Fruit fly (Drosophila melanogaster): Measurements from ENCODE around the gene Cdlc2.

The Cdlc2 gene

DNA sequence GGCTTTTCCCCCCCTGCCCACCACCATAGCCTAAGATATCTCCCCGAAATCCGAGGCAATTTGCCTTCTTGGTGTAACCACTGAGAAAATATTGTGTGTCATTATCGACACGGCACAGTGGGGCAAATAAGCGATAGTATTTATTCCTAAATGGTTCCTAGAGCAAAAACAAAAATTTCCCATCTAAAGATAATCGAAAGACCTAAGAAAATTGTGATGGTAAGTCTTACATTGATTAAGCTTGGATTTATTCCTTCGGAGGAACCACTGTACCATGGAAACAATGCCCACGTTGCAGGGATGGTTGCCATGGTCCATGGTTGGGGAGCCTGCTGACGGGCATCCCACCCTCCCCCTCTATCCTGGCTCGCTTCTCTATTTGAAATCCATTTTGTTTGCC lies 27.8 kb upstream of the Cdlc2 start (continued):
- TF ChIP-seq az2 (GFP tag; optimal IDR thresholded peaks at IDR 0.05): peak; percentile 15
- no peak for TF ChIP-seq CG10979 (tag; optimal IDR thresholded peaks at IDR 0.05)
- peak; percentile 16 for TF ChIP-seq NfI (GFP tag; optimal IDR thresholded peaks at IDR 0.05)
- TF ChIP-seq CTCF (GFP tag; optimal IDR thresholded peaks at IDR 0.05): no peak
- TF ChIP-seq CG18599 (GFP tag; optimal IDR thresholded peaks at IDR 0.05): peak; percentile 71
- TF ChIP-seq CG10366 (GFP tag; IDR thresholded peaks at IDR 0.05): peak; percentile 39; the same call in 1 of the 2 replicates
- TF ChIP-seq CG15696 (tag; optimal IDR thresholded peaks at IDR 0.05): no peak
- TF ChIP-seq CG12155 (GFP tag; optimal IDR thresholded peaks at IDR 0.05): no peak
- TF ChIP-seq bowl (GFP tag; IDR thresholded peaks at IDR 0.05): no peak
- no peak for TF ChIP-seq luna (GFP tag; optimal IDR thresholded peaks at IDR 0.05)
- TF ChIP-seq MESR4 (GFP tag; optimal IDR thresholded peaks at IDR 0.05): no peak
- no peak for TF ChIP-seq Lpt (GFP tag; optimal IDR thresholded peaks at IDR 0.05)
- TF ChIP-seq prd (optimal IDR thresholded peaks at IDR 0.05): no peak
- peak; percentile 53; the same call in 2 of the 3 replicates for TF ChIP-seq prd (GFP tag; IDR thresholded peaks at IDR 0.05)
- TF ChIP-seq CG15514 (GFP tag; optimal IDR thresholded peaks at IDR 0.05): peak; percentile 24
- peak; percentile 29 for TF ChIP-seq CG12769 (tag; optimal IDR thresholded peaks at IDR 0.05)
- TF ChIP-seq tgo (GFP tag; IDR thresholded peaks at IDR 0.05): peak; percentile 18; the same call in 1 of the 3 replicates
- peak; percentile 12 to 26 for TF ChIP-seq dpn (GFP tag; optimal IDR thresholded peaks at IDR 0.05)
- TF ChIP-seq CG17328 (GFP tag; IDR thresholded peaks at IDR 0.05): peak; percentile 61
- TF ChIP-seq gro (GFP tag; optimal IDR thresholded peaks at IDR 0.05): no peak
- TF ChIP-seq CG2120 (GFP tag; optimal IDR thresholded peaks at IDR 0.05): peak; percentile 53
- TF ChIP-seq CG7786 (GFP tag; optimal IDR thresholded peaks at IDR 0.05): peak; percentile 9
- TF ChIP-seq nerfin-2 (GFP tag; IDR thresholded peaks at IDR 0.05; ENCODE audit: partially characterized antibody): no peak
- TF ChIP-seq Antp (GFP tag; optimal IDR thresholded peaks at IDR 0.05): peak; percentile 44
- no peak for TF ChIP-seq CG7928 (GFP tag; optimal IDR thresholded peaks at IDR 0.05)
- TF ChIP-seq CG42726 (GFP tag; IDR thresholded peaks at IDR 0.05; ENCODE audit: partially characterized antibody): no peak
- peak; percentile 28; the same call in 1 of the 2 replicates for TF ChIP-seq lmd (GFP tag; IDR thresholded peaks at IDR 0.05)
- no peak for TF ChIP-seq CG13894 (tag; optimal IDR thresholded peaks at IDR 0.05)
- 0 out of 2 replicates have a peak, but pooled peaks have one; percentile 14 for TF ChIP-seq CG14014 (GFP tag; IDR thresholded peaks at IDR 0.05)

DNA sequence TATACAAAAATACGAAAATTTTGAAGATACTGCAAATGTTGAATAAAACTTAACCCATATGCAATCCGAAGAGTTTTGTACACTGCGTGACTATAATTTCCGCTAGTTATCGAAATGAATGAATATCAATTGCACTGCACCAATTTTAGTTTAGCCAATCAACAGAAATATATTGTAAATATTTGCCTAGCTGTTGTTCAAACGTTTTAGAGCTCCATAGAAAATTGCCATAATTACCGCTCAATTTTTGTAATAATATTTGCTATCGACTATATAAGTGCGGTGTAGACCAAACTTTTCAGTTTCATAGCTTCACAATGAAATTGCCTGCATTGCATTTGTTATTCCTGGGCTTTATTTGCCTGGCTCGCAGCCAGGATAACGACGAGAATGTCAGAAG lies 15.3 kb upstream of the Cdlc2 start, which contains the start of gene a5:
a5 (plus strand) TSS at position 301 of the 400 bp plus-strand sequence.
- no peak for TF ChIP-seq chn (GFP tag; optimal IDR thresholded peaks at IDR 0.05)
- no peak for TF ChIP-seq CG4360 (GFP tag; IDR thresholded peaks at IDR 0.05)
- no peak for TF ChIP-seq CG13296 (GFP tag; optimal IDR thresholded peaks at IDR 0.05)
- no peak for TF ChIP-seq Atf3 (GFP tag; optimal IDR thresholded peaks at IDR 0.05)
- TF ChIP-seq knrl (GFP tag; IDR thresholded peaks at IDR 0.05; ENCODE audit: partially characterized antibody): no peak
- no peak for TF ChIP-seq rib (GFP tag; IDR thresholded peaks at IDR 0.05)
- no peak for TF ChIP-seq cg (GFP tag; optimal IDR thresholded peaks at IDR 0.05)
- no peak for TF ChIP-seq gsb (GFP tag; IDR thresholded peaks at IDR 0.05)
- no peak for TF ChIP-seq so (GFP tag; IDR thresholded peaks at IDR 0.05)
- TF ChIP-seq trh (GFP tag; optimal IDR thresholded peaks at IDR 0.05): no peak
- TF ChIP-seq tgo (GFP tag; IDR thresholded peaks at IDR 0.05): no peak
- no peak for TF ChIP-seq CrebB (tag; optimal IDR thresholded peaks at IDR 0.05)
- no peak for TF ChIP-seq CG4424 (GFP tag; optimal IDR thresholded peaks at IDR 0.05)
- TF ChIP-seq CG8281 (tag; optimal IDR thresholded peaks at IDR 0.05): no peak
